Fruit fly (Drosophila melanogaster): ENCODE data around the gene CG16711.

Gene CG16711

dm6 chr3L:9678994-9679393 lies 25.1 kb upstream of the CG16711 start, which contains the start of the genes fry and CG16717 (continued):
- TF ChIP-seq CG33557 (GFP tag; optimal IDR thresholded peaks at IDR 0.05) (no peak), Meics (GFP tag; optimal IDR thresholded peaks at IDR 0.05) (no peak), CoRest (tag; optimal IDR thresholded peaks at IDR 0.05) (no peak), maf-S (GFP tag; optimal IDR thresholded peaks at IDR 0.05) (no peak), cad (GFP tag; optimal IDR thresholded peaks at IDR 0.05) (no peak), dysf (GFP tag; IDR thresholded peaks at IDR 0.05) (no peak), CG16863 (GFP tag; optimal IDR thresholded peaks at IDR 0.05) (no peak), vnd (GFP tag; IDR thresholded peaks at IDR 0.05; ENCODE audit: partially characterized antibody) (no peak), CG9215 (GFP tag; IDR thresholded peaks at IDR 0.05) (no peak), CG18764 (GFP tag; optimal IDR thresholded peaks at IDR 0.05) (no peak), ham (GFP tag; IDR thresholded peaks at IDR 0.05) (no peak), CG10274 (GFP tag; optimal IDR thresholded peaks at IDR 0.05) (no peak), Dad (GFP tag; optimal IDR thresholded peaks at IDR 0.05) (no peak), Optix (GFP tag; IDR thresholded peaks at IDR 0.05) (no peak), klu (GFP tag; IDR thresholded peaks at IDR 0.05) (no peak), CG4707 (GFP tag; optimal IDR thresholded peaks at IDR 0.05) (no peak), CG7556 (GFP tag; optimal IDR thresholded peaks at IDR 0.05) (no peak), CG12071 (GFP tag; optimal IDR thresholded peaks at IDR 0.05) (no peak), CHES-1-like (GFP tag; optimal IDR thresholded peaks at IDR 0.05) (no peak), CG11398 (GFP tag; optimal IDR thresholded peaks at IDR 0.05) (no peak), Hr3 (GFP tag; optimal IDR thresholded peaks at IDR 0.05) (no peak), Atf6 (GFP tag; IDR thresholded peaks at IDR 0.05) (no peak), CG8765 (GFP tag; IDR thresholded peaks at IDR 0.05) (no peak), Opbp (GFP tag; IDR thresholded peaks at IDR 0.05; ENCODE audit: partially characterized antibody) (peak; percentile 69; the same call in 2 of the 3 replicates), CTCF (GFP tag; optimal IDR thresholded peaks at IDR 0.05) (no peak), CG4282 (GFP tag; optimal IDR thresholded peaks at IDR 0.05) (no peak), CG6689 (GFP tag; IDR thresholded peaks at IDR 0.05) (no peak), knrl (GFP tag; IDR thresholded peaks at IDR 0.05; ENCODE audit: partially characterized antibody) (no peak), Six4 (GFP tag; optimal IDR thresholded peaks at IDR 0.05) (no peak), CG9727 (GFP tag; optimal IDR thresholded peaks at IDR 0.05) (no peak), Ssrp (tag; optimal IDR thresholded peaks at IDR 0.05) (no peak), crol (GFP tag; IDR thresholded peaks at IDR 0.05) (no peak), CG30020 (tag; optimal IDR thresholded peaks at IDR 0.05) (no peak), az2 (GFP tag; optimal IDR thresholded peaks at IDR 0.05) (no peak), CG6175 (GFP tag; IDR thresholded peaks at IDR 0.05) (no peak), CG13624 (GFP tag; optimal IDR thresholded peaks at IDR 0.05) (no peak), ro (GFP tag; IDR thresholded peaks at IDR 0.05) (no peak), fd96Cb (tag; optimal IDR thresholded peaks at IDR 0.05) (no peak), CG13123 (GFP tag; optimal IDR thresholded peaks at IDR 0.05) (no peak), CG17829 (tag; optimal IDR thresholded peaks at IDR 0.05) (no peak), CG11723 (GFP tag; optimal IDR thresholded peaks at IDR 0.05) (no peak), CG6254 (GFP tag; optimal IDR thresholded peaks at IDR 0.05) (no peak), ken (GFP tag; IDR thresholded peaks at IDR 0.05) (no peak), ab (GFP tag; optimal IDR thresholded peaks at IDR 0.05) (no peak), CG30431 (GFP tag; optimal IDR thresholded peaks at IDR 0.05) (no peak), CG12769 (tag; optimal IDR thresholded peaks at IDR 0.05) (no peak), CG10209 (GFP tag; optimal IDR thresholded peaks at IDR 0.05) (no peak), Dref (GFP tag; IDR thresholded peaks at IDR 0.05) (peak; percentile 74), CG1529 (GFP tag; optimal IDR thresholded peaks at IDR 0.05) (no peak), CG3847 (GFP tag; IDR thresholded peaks at IDR 0.05) (no peak), CG3163 (GFP tag; optimal IDR thresholded peaks at IDR 0.05) (no peak), CG6272 (GFP tag; IDR thresholded peaks at IDR 0.05) (no peak), scrt (GFP tag; optimal IDR thresholded peaks at IDR 0.05) (no peak), CG12391 (tag; optimal IDR thresholded peaks at IDR 0.05) (no peak)

Data from whole organism, embryonic.